Fruit fly (Drosophila melanogaster) whole organism, embryonic: ENCODE results near the gene CG14071.

Source experiments
- Aef1 ChIP-seq: fragments of 200-800 bp; sonication (Bioruptor generic); IDR thresholded peaks from 3 replicates; pipeline ENCODE4 v1.3.6; 2022; ENCODE audit warnings: missing biosample characterization, missing genetic modification characterization
- BtbVII ChIP-seq: fragments of 200-800 bp; sonication (Bioruptor generic); optimal IDR thresholded peaks from 3 replicates; lab custom pipeline; 2017; ENCODE audit warnings: missing biosample characterization, mild to moderate bottlenecking, missing genetic modification characterization
- CG10543 ChIP-seq: fragments of 200-800 bp; sonication (Bioruptor generic); optimal IDR thresholded peaks from 3 replicates; lab custom pipeline; 2017; ENCODE audit warnings: missing biosample characterization, mild to moderate bottlenecking, missing genetic modification characterization, moderate library complexity
- CG12155 ChIP-seq: fragments of 200-800 bp; sonication (Bioruptor generic); optimal IDR thresholded peaks from 3 replicates; lab custom pipeline; 2016; ENCODE audit warnings: missing biosample characterization, missing genetic modification characterization
- CG12391 ChIP-seq: fragments of 200-800 bp; sonication (Bioruptor generic); optimal IDR thresholded peaks from 3 replicates; lab custom pipeline; 2018; ENCODE audit warnings: missing biosample characterization, mild to moderate bottlenecking, missing genetic modification characterization, moderate library complexity
- CG12659 ChIP-seq: fragments of 200-800 bp; sonication (Bioruptor generic); optimal IDR thresholded peaks from 3 replicates; lab custom pipeline; 2017; ENCODE audit warnings: mild to moderate bottlenecking, missing biosample characterization, missing genetic modification reagents, missing genetic modification characterization
- CG13287 ChIP-seq: fragments of 200-800 bp; sonication (Bioruptor generic); IDR thresholded peaks from 2 replicates; pipeline ENCODE4 v1.3.6; 2022; ENCODE audit warnings: missing biosample characterization, missing genetic modification characterization; ENCODE audit not compliant: partially characterized antibody
- CG13624 ChIP-seq: fragments of 200-800 bp; sonication (Bioruptor generic); optimal IDR thresholded peaks from 2 replicates; lab custom pipeline; 2016; ENCODE audit warnings: missing biosample characterization, missing genetic modification characterization
- CG14860 ChIP-seq: fragments of 200-800 bp; sonication (Bioruptor generic); IDR thresholded peaks from 3 replicates; pipeline ENCODE4 v1.3.6; 2022; ENCODE audit warnings: missing biosample characterization, missing genetic modification characterization; ENCODE audit not compliant: partially characterized antibody
- CG15269 ChIP-seq: fragments of 200-800 bp; sonication (Bioruptor generic); optimal IDR thresholded peaks from 2 replicates; lab custom pipeline; 2018; ENCODE audit warnings: missing biosample characterization, mild to moderate bottlenecking, missing genetic modification characterization, moderate library complexity
- CG30403 ChIP-seq: fragments of 200-800 bp; sonication (Bioruptor generic); optimal IDR thresholded peaks from 3 replicates; lab custom pipeline; 2016; ENCODE audit warnings: missing biosample characterization, missing genetic modification characterization
- CG32772 ChIP-seq: fragments of 200-800 bp; sonication (Bioruptor generic); IDR thresholded peaks from 2 replicates; pipeline ENCODE4 v1.3.6; 2022; ENCODE audit warnings: missing biosample characterization, missing genetic modification characterization
- CG34224 ChIP-seq: fragments of 200-800 bp; sonication (Bioruptor generic); IDR thresholded peaks from 3 replicates; pipeline ENCODE4 v1.3.6; 2022; ENCODE audit warnings: missing biosample characterization, missing genetic modification characterization; ENCODE audit not compliant: partially characterized antibody
- CG7271 ChIP-seq: fragments of 200-800 bp; sonication (Bioruptor generic); optimal IDR thresholded peaks from 2 replicates; lab custom pipeline; 2018; ENCODE audit warnings: missing biosample characterization, mild to moderate bottlenecking, missing genetic modification characterization, moderate library complexity
- CG8944 ChIP-seq: fragments of 200-800 bp; sonication (Bioruptor generic); optimal IDR thresholded peaks from 3 replicates; lab custom pipeline; 2016; ENCODE audit warnings: missing biosample characterization, missing genetic modification characterization
- D ChIP-seq, 2 experiments: fragments of 200-800 bp in 1 of 2; fragments of >200 bp in 1 of 2; sonication (Bioruptor generic) in 1 of 2; optimal IDR thresholded peaks; 2 replicates in 1 of 2; 3 replicates in 1 of 2; lab custom pipeline; 2017; ENCODE audit warnings: mild to moderate bottlenecking in 1 of 2, missing biosample characterization in 1 of 2, missing genetic modification characterization in 1 of 2, missing genetic modification reagents in 1 of 2
- HHEX ChIP-seq: fragments of 200-800 bp; sonication (Bioruptor generic); optimal IDR thresholded peaks from 3 replicates; lab custom pipeline; 2017; ENCODE audit warnings: missing biosample characterization, mild to moderate bottlenecking, missing genetic modification characterization, missing genetic modification reagents
- Lim3 ChIP-seq: fragments of 200-800 bp; sonication (Bioruptor generic); IDR thresholded peaks from 2 replicates; pipeline ENCODE4 v1.3.6; 2022; ENCODE audit warnings: missing biosample characterization, missing genetic modification characterization
- MBD-R2 ChIP-seq: fragments of 200-800 bp; sonication (Bioruptor generic); IDR thresholded peaks from 2 replicates; pipeline ENCODE4 v1.3.6; 2022; ENCODE audit warnings: missing biosample characterization, missing genetic modification characterization
- MTF-1 ChIP-seq: fragments of 200-800 bp; sonication (Bioruptor generic); optimal IDR thresholded peaks from 2 replicates; lab custom pipeline; 2018; ENCODE audit warnings: missing biosample characterization, mild to moderate bottlenecking, missing genetic modification characterization, borderline replicate concordance
- NFAT ChIP-seq: fragments of 200-800 bp; sonication (Bioruptor generic); IDR thresholded peaks from 2 replicates; pipeline ENCODE4 v1.3.6; 2022; ENCODE audit warnings: missing biosample characterization, missing genetic modification characterization
- Scr ChIP-seq: fragments of 200-800 bp; sonication (Bioruptor generic); IDR thresholded peaks from 2 replicates; pipeline ENCODE4 v1.3.6; 2022; ENCODE audit warnings: missing biosample characterization, missing genetic modification characterization; ENCODE audit not compliant: partially characterized antibody
- Sry-β ChIP-seq: fragments of 200-800 bp; sonication (Bioruptor generic); optimal IDR thresholded peaks from 2 replicates; lab custom pipeline; 2018; ENCODE audit warnings: missing biosample characterization, mild to moderate bottlenecking, missing genetic modification characterization, moderate library complexity
- YL-1 ChIP-seq: fragments of 200-800 bp; sonication (Bioruptor generic); optimal IDR thresholded peaks from 3 replicates; lab custom pipeline; 2017; ENCODE audit warnings: missing biosample characterization, mild to moderate bottlenecking, missing genetic modification characterization
- ac ChIP-seq: fragments of 200-800 bp; sonication (Bioruptor generic); optimal IDR thresholded peaks from 3 replicates; lab custom pipeline; 2017; ENCODE audit warnings: missing biosample characterization, mild to moderate bottlenecking, missing genetic modification characterization
- al ChIP-seq: fragments of 200-800 bp; sonication (Bioruptor generic); IDR thresholded peaks from 2 replicates; pipeline ENCODE4 v1.3.6; 2022; ENCODE audit warnings: missing biosample characterization, missing genetic modification characterization
- bab2 ChIP-seq: fragments of 200-800 bp; sonication (Bioruptor generic); optimal IDR thresholded peaks from 2 replicates; lab custom pipeline; 2016; ENCODE audit warnings: missing biosample characterization, missing genetic modification characterization
- chn ChIP-seq: fragments of 200-800 bp; sonication (Bioruptor generic); optimal IDR thresholded peaks from 2 replicates; lab custom pipeline; 2016; ENCODE audit warnings: missing biosample characterization, missing genetic modification characterization
- dimm ChIP-seq: fragments of 200-800 bp; sonication (Bioruptor generic); IDR thresholded peaks from 2 replicates; pipeline ENCODE4 v1.3.6; 2022; ENCODE audit warnings: missing biosample characterization, missing genetic modification characterization
- dmrt11E ChIP-seq: fragments of 200-800 bp; sonication (Bioruptor generic); optimal IDR thresholded peaks from 3 replicates; lab custom pipeline; 2018; ENCODE audit warnings: missing biosample characterization, mild to moderate bottlenecking, missing genetic modification characterization, moderate library complexity
- ems ChIP-seq: fragments of 200-800 bp; sonication (Bioruptor generic); optimal IDR thresholded peaks from 3 replicates; lab custom pipeline; 2016; ENCODE audit warnings: missing biosample characterization, missing genetic modification characterization
- exex ChIP-seq: fragments of 200-800 bp; sonication (Bioruptor generic); optimal IDR thresholded peaks from 4 replicates; lab custom pipeline; 2018; ENCODE audit warnings: missing biosample characterization, mild to moderate bottlenecking, missing genetic modification characterization, moderate library complexity
- fd102C ChIP-seq: fragments of 200-800 bp; sonication (Bioruptor generic); optimal IDR thresholded peaks from 2 replicates; lab custom pipeline; 2018; ENCODE audit warnings: missing biosample characterization, mild to moderate bottlenecking, missing genetic modification characterization, moderate library complexity
- fu2 ChIP-seq: fragments of 200-800 bp; sonication (Bioruptor generic); optimal IDR thresholded peaks from 2 replicates; lab custom pipeline; 2016; ENCODE audit warnings: missing biosample characterization, missing genetic modification characterization
- lola ChIP-seq, 3 experiments: fragments of >200 bp in 2 of 3; fragments of 200-800 bp in 1 of 3; sonication (Bioruptor generic) in 1 of 3; optimal IDR thresholded peaks; 2 replicates each; lab custom pipeline; 2017 to 2019; ENCODE audit warnings: missing biosample characterization in 3 of 3, missing genetic modification characterization in 3 of 3, mild to moderate bottlenecking in 1 of 3, moderate library complexity in 1 of 3
- mam ChIP-seq: fragments of 200-800 bp; sonication (Bioruptor generic); optimal IDR thresholded peaks from 3 replicates; lab custom pipeline; 2016; ENCODE audit warnings: missing biosample characterization, missing genetic modification characterization
- nom ChIP-seq: fragments of 200-800 bp; sonication (Bioruptor generic); optimal IDR thresholded peaks from 2 replicates; lab custom pipeline; 2017; ENCODE audit warnings: missing biosample characterization, missing genetic modification characterization, mild to moderate bottlenecking, moderate library complexity, missing genetic modification reagents
- oc ChIP-seq: fragments of 200-800 bp; sonication (Bioruptor generic); optimal IDR thresholded peaks from 2 replicates; lab custom pipeline; 2018; ENCODE audit warnings: missing biosample characterization, mild to moderate bottlenecking, missing genetic modification characterization, moderate library complexity
- odd ChIP-seq: fragments of 200-800 bp; sonication (Bioruptor generic); optimal IDR thresholded peaks from 2 replicates; lab custom pipeline; 2017; ENCODE audit warnings: missing biosample characterization, mild to moderate bottlenecking, missing genetic modification characterization
- repo ChIP-seq: fragments of 200-800 bp; sonication (Bioruptor generic); optimal IDR thresholded peaks from 2 replicates; lab custom pipeline; 2016; ENCODE audit warnings: missing biosample characterization, missing genetic modification characterization
- sc ChIP-seq, 3 experiments: fragments of >200 bp in 2 of 3; fragments of 200-800 bp in 1 of 3; sonication (Bioruptor generic) in 1 of 3; optimal IDR thresholded peaks; 2 replicates in 2 of 3; 3 replicates in 1 of 3; lab custom pipeline; 2017; ENCODE audit warnings: mild to moderate bottlenecking in 1 of 3, missing biosample characterization in 1 of 3, missing genetic modification characterization in 1 of 3, missing genetic modification reagents in 1 of 3
- sim ChIP-seq: fragments of 200-800 bp; sonication (Bioruptor generic); IDR thresholded peaks from 2 replicates; pipeline ENCODE4 v1.3.6; 2022; ENCODE audit warnings: missing biosample characterization, missing genetic modification characterization
- sna ChIP-seq: fragments of 200-800 bp; sonication (Bioruptor generic); IDR thresholded peaks from 2 replicates; pipeline ENCODE4 v1.3.6; 2022; ENCODE audit warnings: missing biosample characterization, missing genetic modification characterization; ENCODE audit not compliant: partially characterized antibody
- ssp ChIP-seq: fragments of 200-800 bp; sonication (Bioruptor generic); IDR thresholded peaks from 2 replicates; pipeline ENCODE4 v1.3.6; 2022; ENCODE audit warnings: missing biosample characterization, missing genetic modification characterization
- tin ChIP-seq: fragments of 200-800 bp; sonication (Bioruptor generic); optimal IDR thresholded peaks from 3 replicates; lab custom pipeline; 2016; ENCODE audit warnings: missing biosample characterization, missing genetic modification characterization
- toy ChIP-seq: fragments of 200-800 bp; sonication (Bioruptor generic); IDR thresholded peaks from 2 replicates; pipeline ENCODE4 v1.3.6; 2022; ENCODE audit warnings: missing biosample characterization, missing genetic modification characterization
- trem ChIP-seq: fragments of 200-800 bp; optimal IDR thresholded peaks from 3 replicates; lab custom pipeline; 2019; ENCODE audit warnings: missing biosample characterization, mild to moderate bottlenecking, missing genetic modification characterization, moderate library complexity
- unpg ChIP-seq: fragments of 200-800 bp; sonication (Bioruptor generic); optimal IDR thresholded peaks from 3 replicates; lab custom pipeline; 2018; ENCODE audit warnings: missing biosample characterization, mild to moderate bottlenecking, missing genetic modification characterization, moderate library complexity

Gene CG14071

DNA sequence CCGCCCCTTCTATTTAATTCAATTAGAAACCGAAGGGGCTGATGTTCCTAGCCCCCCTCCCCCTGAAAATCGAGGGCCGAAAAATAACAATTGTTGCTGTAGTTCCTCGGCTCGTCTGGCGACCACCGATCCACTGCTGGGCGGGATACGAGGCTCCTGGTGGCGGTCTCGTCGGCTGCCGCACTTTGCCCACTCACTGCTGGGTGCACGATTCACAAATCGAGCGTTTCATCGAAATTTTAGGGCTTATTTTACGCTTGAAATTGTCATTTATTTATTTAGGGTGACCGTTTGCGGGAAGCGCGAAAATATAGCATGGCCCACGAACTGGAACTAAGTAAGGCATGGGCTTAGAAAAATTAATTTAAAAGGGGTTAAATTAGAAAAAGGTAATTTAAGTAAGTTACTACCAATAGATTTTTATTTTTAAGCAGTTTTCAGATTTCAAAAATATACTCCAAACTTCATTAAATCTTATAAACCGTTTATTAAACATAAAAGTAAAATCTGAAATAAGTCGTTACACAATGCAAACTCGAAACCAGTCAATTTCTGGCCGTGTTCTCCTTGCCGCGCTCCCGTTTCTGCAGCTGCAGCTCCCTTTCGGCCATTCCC is 32.3 kb downstream of the CG14071 start, which contains the start of gene Dnz1 (continued):
- TF ChIP-seq YL-1 (GFP tag; lab: Kevin White, UChicago) (peak; percentile 40), CG30403 (peak; percentile 69), repo (GFP tag; lab: Kevin White, UChicago) (no peak), mam (GFP tag; lab: Kevin White, UChicago) (peak; percentile 16), fd102C (no peak), trem (tag; lab: Kevin White, UChicago) (peak; percentile 23), CG13287 (peak; percentile 27; the same call in 1 of the 2 replicates), BtbVII (peak; percentile 16), toy (0 out of 2 replicates have a peak, but pooled peaks have one; percentile 21), oc (tag; lab: Kevin White, UChicago) (peak; percentile 10), tin (GFP tag; lab: Kevin White, UChicago) (peak; percentile 27), Lim3 (GFP tag; lab: Robert Waterston, UW) (no peak), chn (GFP tag; lab: Kevin White, UChicago) (peak; percentile 33), Scr (GFP tag; lab: Robert Waterston, UW) (no peak), NFAT (GFP tag; lab: Robert Waterston, UW) (peak; percentile 79), sim (no peak), CG7271 (tag; lab: Kevin White, UChicago) (no peak), ac (no peak), dmrt11E (tag; lab: Kevin White, UChicago) (no peak), MTF-1 (GFP tag; lab: Kevin White, UChicago) (no peak), CG34224 (GFP tag; lab: Robert Waterston, UW) (no peak), CG32772 (GFP tag; lab: Robert Waterston, UW) (peak; percentile 57), dimm (no peak), CG12391 (tag; lab: Kevin White, UChicago) (peak; percentile 57), bab2 (GFP tag; lab: Kevin White, UChicago) (peak; percentile 46), ssp (GFP tag; lab: Robert Waterston, UW) (peak; percentile 51), CG8944 (GFP tag; lab: Kevin White, UChicago) (peak; percentile 18), MBD-R2 (GFP tag; lab: Robert Waterston, UW) (peak; percentile 67), fu2 (GFP tag; lab: Kevin White, UChicago) (peak; percentile 28), CG15269 (tag; lab: Kevin White, UChicago) (peak; percentile 61), unpg (GFP tag; lab: Kevin White, UChicago) (peak; percentile 39), CG13624 (GFP tag; lab: Kevin White, UChicago) (no peak), CG14860 (GFP tag; lab: Robert Waterston, UW) (no peak), CG12155 (GFP tag; lab: Kevin White, UChicago) (peak; percentile 56), lola (GFP tag; optimal IDR thresholded peaks at IDR 0.05; lab: Kevin White, UChicago) (no peak), ems (peak; percentile 9), D (optimal IDR thresholded peaks at IDR 0.05; lab: Kevin White, UChicago) (no peak), D (GFP tag; optimal IDR thresholded peaks at IDR 0.05; lab: Kevin White, UChicago) (no peak), Sry-β (GFP tag; lab: Kevin White, UChicago) (no peak), nom (GFP tag; lab: Kevin White, UChicago) (peak; percentile 4), CG10543 (peak; percentile 8), sna (GFP tag; lab: Robert Waterston, UW) (no peak), Aef1 (GFP tag; lab: Robert Waterston, UW) (peak; percentile 27; the same call in 2 of the 3 replicates), HHEX (GFP tag; lab: Kevin White, UChicago) (peak; percentile 1), CG12659 (GFP tag; lab: Kevin White, UChicago) (peak; percentile 49), odd (GFP tag; lab: Kevin White, UChicago) (no peak), sc (optimal IDR thresholded peaks at IDR 0.05; lab: Kevin White, UChicago) (no peak), sc (GFP tag; optimal IDR thresholded peaks at IDR 0.05; lab: Kevin White, UChicago) (no peak), exex (tag; lab: Kevin White, UChicago) (no peak), al (GFP tag; lab: Robert Waterston, UW) (peak; percentile 39)
